Worm (Caenorhabditis elegans) whole organism, late embryonic: ENCODE data around the gene hrpa-1.

Source experiments
- C08G9.2 ChIP-seq: sonication (generic microtip); optimal IDR thresholded peaks from 2 replicates; lab custom pipeline; 2016; ENCODE audit warnings: mild to moderate bottlenecking, missing genetic modification characterization, moderate library complexity, missing compliant biosample characterization
- F13H6.1 ChIP-seq: sonication (generic microtip); optimal IDR thresholded peaks from 2 replicates; lab custom pipeline; 2016; ENCODE audit warnings: missing genetic modification characterization, missing compliant biosample characterization
- K09A11.1 ChIP-seq: sonication (generic microtip); optimal IDR thresholded peaks from 2 replicates; lab custom pipeline; 2017; ENCODE audit warnings: antibody characterized with exemption, mild to moderate bottlenecking, missing genetic modification characterization, missing compliant biosample characterization; ENCODE audit not compliant: insufficient read depth
- T23F11.4 ChIP-seq: fragments of 200-800 bp; sonication (Bioruptor generic); optimal IDR thresholded peaks from 2 replicates; lab custom pipeline; 2018; ENCODE audit warnings: mild to moderate bottlenecking, missing genetic modification characterization, missing compliant biosample characterization
- Y22D7AL.16 ChIP-seq: sonication (generic microtip); optimal IDR thresholded peaks from 2 replicates; lab custom pipeline; 2016; ENCODE audit warnings: missing genetic modification characterization, missing compliant biosample characterization
- ahr-1 ChIP-seq: sonication (generic microtip); optimal IDR thresholded peaks from 2 replicates; lab custom pipeline; 2016; ENCODE audit warnings: missing genetic modification characterization, missing compliant biosample characterization
- ceh-14 ChIP-seq: sonication (generic microtip); optimal IDR thresholded peaks from 2 replicates; lab custom pipeline; 2016; ENCODE audit warnings: missing genotype, missing genetic modification characterization, missing compliant biosample characterization
- ceh-19 ChIP-seq: fragments of 200-800 bp; sonication (Bioruptor generic); optimal IDR thresholded peaks from 2 replicates; lab custom pipeline; 2018; ENCODE audit warnings: mild to moderate bottlenecking, missing genetic modification characterization, missing compliant biosample characterization
- ceh-22 ChIP-seq: sonication (generic microtip); optimal IDR thresholded peaks from 2 replicates; lab custom pipeline; 2017; ENCODE audit warnings: missing biosample characterization, missing genetic modification characterization
- ceh-24 ChIP-seq: sonication (generic microtip); optimal IDR thresholded peaks from 2 replicates; lab custom pipeline; 2016; ENCODE audit warnings: mild to moderate bottlenecking, missing genetic modification characterization, missing compliant biosample characterization
- ceh-31 ChIP-seq: sonication (generic microtip); optimal IDR thresholded peaks from 2 replicates; lab custom pipeline; 2016; ENCODE audit warnings: missing genetic modification characterization, missing compliant biosample characterization
- ceh-34 ChIP-seq: sonication (generic microtip); optimal IDR thresholded peaks from 2 replicates; lab custom pipeline; 2016; ENCODE audit warnings: mild to moderate bottlenecking, missing genetic modification characterization, missing compliant biosample characterization
- ceh-48 ChIP-seq: sonication (generic microtip); optimal IDR thresholded peaks from 2 replicates; lab custom pipeline; 2016; ENCODE audit warnings: missing genetic modification characterization, inconsistent platforms, missing compliant biosample characterization
- che-1 ChIP-seq: sonication (generic microtip); optimal IDR thresholded peaks from 2 replicates; lab custom pipeline; 2016; ENCODE audit warnings: mild to moderate bottlenecking, missing genetic modification characterization, missing compliant biosample characterization
- dmd-4 ChIP-seq: sonication (generic microtip); optimal IDR thresholded peaks from 2 replicates; lab custom pipeline; 2016; ENCODE audit warnings: borderline replicate concordance, missing genetic modification characterization, missing compliant biosample characterization
- dve-1 ChIP-seq: sonication (generic microtip); optimal IDR thresholded peaks from 2 replicates; lab custom pipeline; 2017; ENCODE audit warnings: antibody characterized with exemption, mild to moderate bottlenecking, missing genetic modification characterization, missing compliant biosample characterization
- elt-4 ChIP-seq: sonication (generic microtip); optimal IDR thresholded peaks from 2 replicates; lab custom pipeline; 2016; ENCODE audit warnings: missing genetic modification characterization, missing compliant biosample characterization
- ets-4 ChIP-seq: sonication (generic microtip); optimal IDR thresholded peaks from 2 replicates; lab custom pipeline; 2016; ENCODE audit warnings: missing genetic modification characterization, missing compliant biosample characterization
- fkh-10 ChIP-seq: fragments of 150-350 bp; optimal IDR thresholded peaks from 2 replicates; lab custom pipeline; 2014; ENCODE audit warnings: missing biosample characterization, missing genetic modification reagents, missing genetic modification characterization
- fkh-6 ChIP-seq: sonication (generic microtip); optimal IDR thresholded peaks from 2 replicates; lab custom pipeline; 2016; ENCODE audit warnings: missing genetic modification characterization, missing compliant biosample characterization
- gmeb-2 ChIP-seq: sonication (generic microtip); optimal IDR thresholded peaks from 2 replicates; lab custom pipeline; 2016; ENCODE audit warnings: missing genetic modification characterization, inconsistent platforms, missing compliant biosample characterization
- hlh-30 ChIP-seq: sonication (generic microtip); optimal IDR thresholded peaks from 2 replicates; lab custom pipeline; 2017; ENCODE audit warnings: antibody characterized with exemption, missing genetic modification characterization, missing compliant biosample characterization; ENCODE audit not compliant: insufficient read depth
- lim-6 ChIP-seq: sonication (generic microtip); optimal IDR thresholded peaks from 2 replicates; lab custom pipeline; 2016; ENCODE audit warnings: missing genetic modification characterization, missing compliant biosample characterization
- lin-11 ChIP-seq: fragments of 200-800 bp; sonication (Bioruptor generic); optimal IDR thresholded peaks from 2 replicates; lab custom pipeline; 2018; ENCODE audit warnings: mild to moderate bottlenecking, missing genetic modification characterization, missing compliant biosample characterization
- madf-2 ChIP-seq: sonication (generic microtip); optimal IDR thresholded peaks from 2 replicates; lab custom pipeline; 2017; ENCODE audit warnings: missing genetic modification characterization, missing compliant biosample characterization
- mec-3 ChIP-seq: sonication (generic microtip); optimal IDR thresholded peaks from 2 replicates; lab custom pipeline; 2016; ENCODE audit warnings: borderline replicate concordance, missing genetic modification characterization, missing compliant biosample characterization
- nhr-11 ChIP-seq: fragments of 150-350 bp; optimal IDR thresholded peaks from 2 replicates; lab custom pipeline; 2014; ENCODE audit warnings: missing biosample characterization, missing genetic modification characterization
- nhr-232 ChIP-seq: sonication (generic microtip); optimal IDR thresholded peaks from 2 replicates; lab custom pipeline; 2016; ENCODE audit warnings: missing genetic modification characterization, missing compliant biosample characterization
- odd-2 ChIP-seq: sonication (generic microtip); optimal IDR thresholded peaks from 2 replicates; lab custom pipeline; 2017; ENCODE audit warnings: antibody characterized with exemption, mild to moderate bottlenecking, missing genetic modification characterization, missing compliant biosample characterization
- pag-3 ChIP-seq: sonication (generic microtip); optimal IDR thresholded peaks from 2 replicates; lab custom pipeline; 2016; ENCODE audit warnings: missing compliant biosample characterization, missing genetic modification characterization, borderline replicate concordance
- pax-1 ChIP-seq: fragments of 150-350 bp; optimal IDR thresholded peaks from 2 replicates; lab custom pipeline; 2014; ENCODE audit warnings: missing biosample characterization, missing genetic modification characterization
- pha-2 ChIP-seq: sonication (generic microtip); optimal IDR thresholded peaks from 2 replicates; lab custom pipeline; 2017; ENCODE audit warnings: mild to moderate bottlenecking, missing genetic modification characterization, missing compliant biosample characterization
- pha-4 ChIP-seq: fragments of 150-350 bp; optimal IDR thresholded peaks from 2 replicates; lab custom pipeline; 2018; ENCODE audit warnings: missing biosample characterization, missing genetic modification reagents, missing genetic modification characterization
- pqm-1 ChIP-seq: sonication (generic microtip); optimal IDR thresholded peaks from 2 replicates; lab custom pipeline; 2016; ENCODE audit warnings: missing genetic modification characterization, missing compliant biosample characterization
- pros-1 ChIP-seq: fragments of 150-350 bp; optimal IDR thresholded peaks from 2 replicates; lab custom pipeline; 2014; ENCODE audit warnings: missing biosample characterization, missing genetic modification reagents, missing genetic modification characterization
- syd-9 ChIP-seq: sonication (generic microtip); optimal IDR thresholded peaks from 2 replicates; lab custom pipeline; 2016; ENCODE audit warnings: mild to moderate bottlenecking, missing genetic modification characterization, moderate library complexity, missing compliant biosample characterization
- unc-3 ChIP-seq, 2 experiments: fragments of 200-800 bp in 1 of 2; sonication (Bioruptor generic) in 1 of 2; sonication (generic microtip) in 1 of 2; conservative IDR thresholded peaks in 1 of 2; optimal IDR thresholded peaks in 1 of 2; 2 replicates each; pipeline versions ENCODE4 v1.3.6 to Lab custom; 2016 to 2022; ENCODE audit warnings: missing compliant biosample characterization in 2 of 2, missing genetic modification characterization in 2 of 2, missing genetic modification reagents in 1 of 2
- unc-42 ChIP-seq: sonication (generic microtip); optimal IDR thresholded peaks from 2 replicates; lab custom pipeline; 2016; ENCODE audit warnings: missing genotype, missing genetic modification characterization, missing compliant biosample characterization
- unc-55 ChIP-seq: sonication (generic microtip); optimal IDR thresholded peaks from 2 replicates; lab custom pipeline; 2017; ENCODE audit warnings: missing biosample characterization, missing genetic modification reagents, missing genetic modification characterization
- unc-86 ChIP-seq: sonication (generic microtip); optimal IDR thresholded peaks from 2 replicates; lab custom pipeline; 2016; ENCODE audit warnings: missing genetic modification characterization, missing compliant biosample characterization
- zip-5 ChIP-seq: sonication (generic microtip); optimal IDR thresholded peaks from 2 replicates; lab custom pipeline; 2016; ENCODE audit warnings: missing genetic modification characterization, missing compliant biosample characterization
- ztf-16 ChIP-seq: sonication (generic microtip); optimal IDR thresholded peaks from 2 replicates; lab custom pipeline; 2017; ENCODE audit warnings: missing genetic modification characterization, missing compliant biosample characterization

hrpa-1 gene

DNA sequence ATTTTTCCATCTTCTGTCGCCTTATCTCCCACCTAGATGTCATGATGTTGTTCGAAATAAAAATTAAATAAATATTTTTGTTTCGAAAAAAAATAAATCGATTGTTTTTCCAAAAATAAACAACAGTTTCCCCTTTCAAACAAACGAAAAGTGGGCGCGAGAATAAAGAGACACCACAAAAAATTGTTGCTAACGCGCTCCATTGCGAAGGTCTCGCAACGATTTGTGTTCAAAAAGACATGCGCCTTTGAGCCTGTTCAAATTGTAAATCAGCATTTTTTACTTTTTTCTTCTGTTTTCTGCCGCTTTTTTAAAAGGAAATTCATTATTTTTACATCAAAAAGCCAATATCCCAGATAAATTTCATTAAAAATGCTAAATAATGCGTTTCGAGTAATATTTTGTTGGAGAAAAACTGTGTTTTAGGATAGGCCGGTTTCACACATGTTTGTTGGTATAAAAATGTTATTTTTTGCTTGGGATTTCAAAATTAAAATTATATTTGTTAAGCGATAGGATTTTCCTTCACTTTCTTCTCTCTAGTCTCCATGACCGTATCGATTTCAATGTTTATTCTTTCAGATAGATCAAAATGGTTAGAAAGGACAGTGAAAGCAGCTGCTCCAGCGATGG lies 44.0 kb downstream of the hrpa-1 start, which contains the start of gene W08E12.7 (continued):
- TF ChIP-seq K09A11.1 (tag; lab: Kevin White, UChicago) (peak; percentile 41), unc-42 (peak; percentile 72), ceh-24 (peak; percentile 21), pros-1 (tag; lab: Kevin White, UChicago) (peak; percentile 36), unc-55 (GFP tag; lab: Kevin White, UChicago) (peak; percentile 63), Y22D7AL.16 (no peak), hlh-30 (tag; lab: Kevin White, UChicago) (peak; percentile 85), lim-6 (tag; lab: Kevin White, UChicago) (no peak), madf-2 (peak; percentile 60), fkh-10 (GFP tag; lab: Kevin White, UChicago) (no peak), che-1 (tag; lab: Kevin White, UChicago) (peak; percentile 25), F13H6.1 (peak; percentile 57), unc-3 (GFP tag; conservative IDR thresholded peaks at IDR 0.05; lab: Robert Waterston, UW) (peak; percentile 49), unc-3 (tag; optimal IDR thresholded peaks at IDR 0.05; lab: Kevin White, UChicago) (peak; percentile 60), zip-5 (tag; lab: Kevin White, UChicago) (peak; percentile 47), pha-2 (tag; lab: Kevin White, UChicago) (peak; percentile 15), unc-86 (tag; lab: Kevin White, UChicago) (peak; percentile 70), T23F11.4 (GFP tag; lab: Kevin White, UChicago) (peak; percentile 17), pha-4 (tag; lab: Kevin White, UChicago) (no peak), nhr-11 (no peak), elt-4 (tag; lab: Kevin White, UChicago) (no peak), nhr-232 (tag; lab: Kevin White, UChicago) (no peak), C08G9.2 (peak; percentile 65), fkh-6 (tag; lab: Kevin White, UChicago) (no peak), ceh-48 (tag; lab: Kevin White, UChicago) (peak; percentile 22), dve-1 (tag; lab: Kevin White, UChicago) (peak; percentile 74), ceh-34 (peak; percentile 91), pag-3 (tag; lab: Kevin White, UChicago) (no peak), dmd-4 (tag; lab: Kevin White, UChicago) (peak; percentile 69), ahr-1 (tag; lab: Kevin White, UChicago) (peak; percentile 25), ceh-22 (tag; lab: Kevin White, UChicago) (no peak)

DNA sequence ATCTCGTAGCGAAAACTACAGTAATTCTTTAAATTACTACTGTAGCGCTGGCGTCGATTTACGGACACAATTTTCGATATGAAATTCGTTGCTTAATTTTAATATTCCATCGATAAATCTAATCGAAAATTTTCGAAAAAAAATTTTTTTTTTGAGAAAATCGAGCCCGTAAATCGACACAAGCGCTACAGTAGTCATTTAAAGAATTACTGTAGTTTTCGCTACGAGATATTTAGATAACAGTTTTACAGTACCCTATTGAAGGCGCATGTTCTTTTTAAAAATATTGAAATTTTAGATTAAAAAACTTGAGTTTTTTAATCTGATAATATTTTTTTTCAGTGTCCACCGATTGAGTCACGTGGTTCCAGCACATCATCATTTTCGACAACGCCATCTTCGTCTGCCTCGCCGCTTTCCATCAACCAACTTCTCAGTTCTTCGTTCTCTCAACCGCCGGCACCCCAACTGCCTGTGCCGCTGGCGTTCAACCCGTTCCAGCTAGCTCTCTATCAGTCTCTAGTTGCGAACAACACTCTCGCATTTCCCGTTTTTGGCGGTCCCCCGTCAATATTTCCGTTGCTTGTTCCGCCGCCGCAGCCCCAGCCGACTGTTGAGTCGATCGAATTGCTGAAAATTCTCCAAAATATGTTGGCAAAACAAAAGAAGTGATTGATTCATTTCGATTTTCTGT lies 44.7 kb downstream of the hrpa-1 start:
- TF ChIP-seq syd-9 (no peak), elt-4 (tag; lab: Kevin White, UChicago) (no peak), ceh-31 (tag; lab: Kevin White, UChicago) (no peak), ceh-22 (tag; lab: Kevin White, UChicago) (no peak), pax-1 (tag; lab: Kevin White, UChicago) (no peak), mec-3 (tag; lab: Kevin White, UChicago) (no peak), odd-2 (tag; lab: Kevin White, UChicago) (no peak), fkh-6 (tag; lab: Kevin White, UChicago) (no peak), ceh-14 (no peak), ets-4 (tag; lab: Kevin White, UChicago) (no peak), lin-11 (tag; lab: Kevin White, UChicago) (no peak), ztf-16 (tag; lab: Kevin White, UChicago) (no peak), pqm-1 (no peak), gmeb-2 (tag; lab: Kevin White, UChicago) (no peak), fkh-10 (GFP tag; lab: Kevin White, UChicago) (no peak), unc-42 (no peak), ceh-19 (GFP tag; lab: Kevin White, UChicago) (no peak), madf-2 (no peak)
